Worm (Caenorhabditis elegans) whole organism, late embryonic: ENCODE results near the gene Y116A8C.465.

Experiments
- C38D4.7 ChIP-seq: fragments of 200-800 bp; sonication (Bioruptor generic); optimal IDR thresholded peaks from 2 replicates; lab custom pipeline; 2018; ENCODE audit warnings: mild to moderate bottlenecking, missing genetic modification characterization, moderate library complexity, missing compliant biosample characterization
- F13H6.1 ChIP-seq: sonication (generic microtip); optimal IDR thresholded peaks from 2 replicates; lab custom pipeline; 2016; ENCODE audit warnings: missing genetic modification characterization, missing compliant biosample characterization
- K02D7.2 ChIP-seq: sonication (generic microtip); optimal IDR thresholded peaks from 2 replicates; lab custom pipeline; 2017; ENCODE audit warnings: mild to moderate bottlenecking, missing genetic modification characterization, missing compliant biosample characterization
- K09A11.1 ChIP-seq: sonication (generic microtip); optimal IDR thresholded peaks from 2 replicates; lab custom pipeline; 2017; ENCODE audit warnings: antibody characterized with exemption, mild to moderate bottlenecking, missing genetic modification characterization, missing compliant biosample characterization; ENCODE audit not compliant: insufficient read depth
- T23F11.4 ChIP-seq: fragments of 200-800 bp; sonication (Bioruptor generic); optimal IDR thresholded peaks from 2 replicates; lab custom pipeline; 2018; ENCODE audit warnings: mild to moderate bottlenecking, missing genetic modification characterization, missing compliant biosample characterization
- Y22D7AL.16 ChIP-seq: sonication (generic microtip); optimal IDR thresholded peaks from 2 replicates; lab custom pipeline; 2016; ENCODE audit warnings: missing genetic modification characterization, missing compliant biosample characterization
- ahr-1 ChIP-seq: sonication (generic microtip); optimal IDR thresholded peaks from 2 replicates; lab custom pipeline; 2016; ENCODE audit warnings: missing genetic modification characterization, missing compliant biosample characterization
- ceh-14 ChIP-seq: sonication (generic microtip); optimal IDR thresholded peaks from 2 replicates; lab custom pipeline; 2016; ENCODE audit warnings: missing genotype, missing genetic modification characterization, missing compliant biosample characterization
- ceh-18 ChIP-seq: sonication (generic microtip); optimal IDR thresholded peaks from 2 replicates; lab custom pipeline; 2016; ENCODE audit warnings: missing genetic modification characterization, missing compliant biosample characterization
- ceh-2 ChIP-seq: sonication (generic microtip); optimal IDR thresholded peaks from 2 replicates; lab custom pipeline; 2016; ENCODE audit warnings: missing genotype, missing genetic modification characterization, missing compliant biosample characterization
- ceh-22 ChIP-seq: sonication (generic microtip); optimal IDR thresholded peaks from 2 replicates; lab custom pipeline; 2017; ENCODE audit warnings: missing biosample characterization, missing genetic modification characterization
- ceh-24 ChIP-seq: sonication (generic microtip); optimal IDR thresholded peaks from 2 replicates; lab custom pipeline; 2016; ENCODE audit warnings: mild to moderate bottlenecking, missing genetic modification characterization, missing compliant biosample characterization
- ceh-30 ChIP-seq: fragments of 150-350 bp; optimal IDR thresholded peaks from 2 replicates; lab custom pipeline; 2014; ENCODE audit warnings: missing biosample characterization, missing genetic modification characterization
- ceh-31 ChIP-seq: sonication (generic microtip); optimal IDR thresholded peaks from 2 replicates; lab custom pipeline; 2016; ENCODE audit warnings: missing genetic modification characterization, missing compliant biosample characterization
- ceh-34 ChIP-seq: sonication (generic microtip); optimal IDR thresholded peaks from 2 replicates; lab custom pipeline; 2016; ENCODE audit warnings: mild to moderate bottlenecking, missing genetic modification characterization, missing compliant biosample characterization
- ceh-6 ChIP-seq: fragments of 200-800 bp; sonication (Bioruptor generic); optimal IDR thresholded peaks from 2 replicates; lab custom pipeline; 2018; ENCODE audit warnings: mild to moderate bottlenecking, missing genetic modification characterization, missing compliant biosample characterization
- dve-1 ChIP-seq: sonication (generic microtip); optimal IDR thresholded peaks from 2 replicates; lab custom pipeline; 2017; ENCODE audit warnings: antibody characterized with exemption, mild to moderate bottlenecking, missing genetic modification characterization, missing compliant biosample characterization
- elt-2 ChIP-seq: sonication (generic microtip); optimal IDR thresholded peaks from 2 replicates; lab custom pipeline; 2016; ENCODE audit warnings: missing genetic modification reagents, missing genetic modification characterization, missing compliant biosample characterization
- elt-4 ChIP-seq: sonication (generic microtip); optimal IDR thresholded peaks from 2 replicates; lab custom pipeline; 2016; ENCODE audit warnings: missing genetic modification characterization, missing compliant biosample characterization
- ets-4 ChIP-seq: sonication (generic microtip); optimal IDR thresholded peaks from 2 replicates; lab custom pipeline; 2016; ENCODE audit warnings: missing genetic modification characterization, missing compliant biosample characterization
- fax-1 ChIP-seq: sonication (generic microtip); optimal IDR thresholded peaks from 2 replicates; lab custom pipeline; 2016; ENCODE audit warnings: missing genotype, missing genetic modification characterization, missing compliant biosample characterization
- fkh-10 ChIP-seq: fragments of 150-350 bp; optimal IDR thresholded peaks from 2 replicates; lab custom pipeline; 2014; ENCODE audit warnings: missing biosample characterization, missing genetic modification reagents, missing genetic modification characterization
- fkh-6 ChIP-seq: sonication (generic microtip); optimal IDR thresholded peaks from 2 replicates; lab custom pipeline; 2016; ENCODE audit warnings: missing genetic modification characterization, missing compliant biosample characterization
- hlh-13 ChIP-seq: fragments of 200-800 bp; sonication (Bioruptor generic); optimal IDR thresholded peaks from 2 replicates; lab custom pipeline; 2018; ENCODE audit warnings: mild to moderate bottlenecking, missing genetic modification characterization, missing compliant biosample characterization
- hlh-15 ChIP-seq: sonication (generic microtip); optimal IDR thresholded peaks from 2 replicates; lab custom pipeline; 2016; ENCODE audit warnings: missing genetic modification characterization, missing compliant biosample characterization
- hlh-30 ChIP-seq: sonication (generic microtip); optimal IDR thresholded peaks from 2 replicates; lab custom pipeline; 2017; ENCODE audit warnings: antibody characterized with exemption, missing genetic modification characterization, missing compliant biosample characterization; ENCODE audit not compliant: insufficient read depth
- hlh-8 ChIP-seq: sonication (generic microtip); optimal IDR thresholded peaks from 2 replicates; lab custom pipeline; 2016; ENCODE audit warnings: missing genotype, missing genetic modification characterization, missing compliant biosample characterization
- lim-6 ChIP-seq: sonication (generic microtip); optimal IDR thresholded peaks from 2 replicates; lab custom pipeline; 2016; ENCODE audit warnings: missing genetic modification characterization, missing compliant biosample characterization
- lin-11 ChIP-seq: fragments of 200-800 bp; sonication (Bioruptor generic); optimal IDR thresholded peaks from 2 replicates; lab custom pipeline; 2018; ENCODE audit warnings: mild to moderate bottlenecking, missing genetic modification characterization, missing compliant biosample characterization
- nfya-1 ChIP-seq: sonication (generic microtip); optimal IDR thresholded peaks from 2 replicates; lab custom pipeline; 2017; ENCODE audit warnings: missing genetic modification characterization, mild to moderate bottlenecking, missing compliant biosample characterization, antibody characterized with exemption, moderate library complexity
- nhr-232 ChIP-seq: sonication (generic microtip); optimal IDR thresholded peaks from 2 replicates; lab custom pipeline; 2016; ENCODE audit warnings: missing genetic modification characterization, missing compliant biosample characterization
- npax-4 ChIP-seq: sonication (generic microtip); optimal IDR thresholded peaks from 2 replicates; lab custom pipeline; 2016; ENCODE audit warnings: missing genetic modification characterization, missing compliant biosample characterization
- pag-3 ChIP-seq: sonication (generic microtip); optimal IDR thresholded peaks from 2 replicates; lab custom pipeline; 2016; ENCODE audit warnings: missing compliant biosample characterization, missing genetic modification characterization, borderline replicate concordance
- pat-9 ChIP-seq: fragments of 200-800 bp; sonication (Bioruptor generic); optimal IDR thresholded peaks from 2 replicates; lab custom pipeline; 2018; ENCODE audit warnings: mild to moderate bottlenecking, missing genetic modification characterization, moderate library complexity, missing compliant biosample characterization
- pha-4 ChIP-seq: fragments of 150-350 bp; optimal IDR thresholded peaks from 2 replicates; lab custom pipeline; 2018; ENCODE audit warnings: missing biosample characterization, missing genetic modification reagents, missing genetic modification characterization
- pqm-1 ChIP-seq: sonication (generic microtip); optimal IDR thresholded peaks from 2 replicates; lab custom pipeline; 2016; ENCODE audit warnings: missing genetic modification characterization, missing compliant biosample characterization
- ref-2 ChIP-seq: sonication (generic microtip); optimal IDR thresholded peaks from 2 replicates; lab custom pipeline; 2016; ENCODE audit warnings: missing genetic modification characterization, missing compliant biosample characterization
- rnt-1 ChIP-seq: sonication (generic microtip); optimal IDR thresholded peaks from 2 replicates; lab custom pipeline; 2016; ENCODE audit warnings: missing genetic modification characterization, missing compliant biosample characterization
- sdc-2 ChIP-seq: sonication (generic microtip); optimal IDR thresholded peaks from 2 replicates; lab custom pipeline; 2016; ENCODE audit warnings: missing genotype, missing genetic modification characterization, missing compliant biosample characterization
- syd-9 ChIP-seq: sonication (generic microtip); optimal IDR thresholded peaks from 2 replicates; lab custom pipeline; 2016; ENCODE audit warnings: mild to moderate bottlenecking, missing genetic modification characterization, moderate library complexity, missing compliant biosample characterization
- tbx-2 ChIP-seq: sonication (generic microtip); optimal IDR thresholded peaks from 2 replicates; lab custom pipeline; 2016; ENCODE audit warnings: missing genetic modification characterization, missing compliant biosample characterization
- tbx-7 ChIP-seq: sonication (generic microtip); optimal IDR thresholded peaks from 2 replicates; lab custom pipeline; 2016; ENCODE audit warnings: missing genotype, missing genetic modification characterization, missing compliant biosample characterization
- ttx-3 ChIP-seq: sonication (generic microtip); optimal IDR thresholded peaks from 2 replicates; lab custom pipeline; 2016; ENCODE audit warnings: missing genetic modification reagents, missing genetic modification characterization, missing compliant biosample characterization
- unc-3 ChIP-seq, 2 experiments: fragments of 200-800 bp in 1 of 2; sonication (Bioruptor generic) in 1 of 2; sonication (generic microtip) in 1 of 2; conservative IDR thresholded peaks in 1 of 2; optimal IDR thresholded peaks in 1 of 2; 2 replicates each; pipeline versions ENCODE4 v1.3.6 to Lab custom; 2016 to 2022; ENCODE audit warnings: missing compliant biosample characterization in 2 of 2, missing genetic modification characterization in 2 of 2, missing genetic modification reagents in 1 of 2
- unc-42 ChIP-seq: sonication (generic microtip); optimal IDR thresholded peaks from 2 replicates; lab custom pipeline; 2016; ENCODE audit warnings: missing genotype, missing genetic modification characterization, missing compliant biosample characterization
- unc-55 ChIP-seq: sonication (generic microtip); optimal IDR thresholded peaks from 2 replicates; lab custom pipeline; 2017; ENCODE audit warnings: missing biosample characterization, missing genetic modification reagents, missing genetic modification characterization
- zip-5 ChIP-seq: sonication (generic microtip); optimal IDR thresholded peaks from 2 replicates; lab custom pipeline; 2016; ENCODE audit warnings: missing genetic modification characterization, missing compliant biosample characterization

Y116A8C.465 gene

DNA sequence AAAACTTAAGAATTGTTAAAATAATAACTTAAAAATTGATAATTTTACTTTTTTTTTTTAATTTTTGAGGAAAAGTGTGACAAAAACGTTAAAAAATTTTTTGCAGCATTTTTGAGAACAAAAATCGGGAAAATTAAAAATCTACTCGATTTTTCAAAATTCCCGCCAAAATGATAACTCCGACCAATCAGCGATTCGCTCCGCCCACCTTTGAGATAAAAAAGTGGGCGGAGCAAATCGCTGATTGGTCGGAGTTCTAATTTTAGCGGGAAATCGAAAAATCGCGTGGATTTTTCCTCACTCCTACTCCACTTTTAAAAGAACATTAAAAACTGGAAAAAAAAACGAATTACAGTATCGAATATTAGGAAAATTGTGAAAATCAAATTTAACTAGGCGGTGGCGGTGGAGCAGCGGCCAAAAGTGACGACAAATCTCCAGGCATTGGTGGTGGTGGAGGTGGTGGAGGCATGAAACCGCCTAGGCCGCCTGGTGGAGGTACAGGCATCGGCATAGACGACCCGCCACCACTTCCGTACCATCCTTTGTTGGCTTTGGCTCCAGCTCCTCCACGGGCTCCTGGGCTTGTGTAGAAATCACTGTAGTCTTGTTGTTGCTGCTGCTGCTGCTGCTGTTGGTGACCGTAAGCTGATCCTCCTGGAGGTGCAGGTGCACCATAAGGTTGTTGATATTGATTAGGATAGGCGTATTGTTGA is 39.3 kb downstream of the Y116A8C.465 start:
- TF ChIP-seq nfya-1 (tag; lab: Kevin White, UChicago) = peak; percentile 94
- no peak for TF ChIP-seq unc-55

DNA sequence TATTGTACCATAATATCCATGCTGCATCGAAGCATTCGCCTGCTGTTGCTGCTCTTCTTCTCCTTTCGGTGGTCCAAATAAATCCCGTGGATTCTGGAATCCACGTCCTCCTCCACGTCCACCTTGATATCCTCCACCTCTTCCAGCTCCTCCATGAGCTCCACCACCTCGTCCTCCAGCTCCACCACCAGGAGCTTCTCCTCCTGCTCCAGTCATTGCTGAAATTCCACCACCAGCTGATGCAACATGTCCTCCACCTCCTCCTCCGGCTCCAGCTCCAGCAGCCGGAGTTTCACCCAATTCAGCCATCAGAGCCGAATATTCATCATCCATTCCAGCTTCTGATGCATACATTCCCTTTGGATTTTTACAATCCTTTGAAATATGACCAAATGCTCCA is 40.5 kb downstream of the Y116A8C.465 start:
- no peak for TF ChIP-seq syd-9
- TF ChIP-seq pat-9 (tag; lab: Kevin White, UChicago) = no peak
- no peak for TF ChIP-seq unc-3 (GFP tag; conservative IDR thresholded peaks at IDR 0.05; lab: Robert Waterston, UW)
- TF ChIP-seq unc-3 (tag; optimal IDR thresholded peaks at IDR 0.05; lab: Kevin White, UChicago) = no peak
- TF ChIP-seq ceh-18 (tag; lab: Kevin White, UChicago) = no peak
- TF ChIP-seq fkh-10 (GFP tag; lab: Kevin White, UChicago) = no peak
- no peak for TF ChIP-seq unc-42 (tag; lab: Kevin White, UChicago)
- TF ChIP-seq ceh-24 = no peak
- no peak for TF ChIP-seq K09A11.1 (tag; lab: Kevin White, UChicago)
- no peak for TF ChIP-seq pha-4
- TF ChIP-seq ceh-14 (tag; lab: Kevin White, UChicago) = no peak
- no peak for TF ChIP-seq dve-1 (tag; lab: Kevin White, UChicago)
- TF ChIP-seq fax-1 (tag; lab: Kevin White, UChicago) = no peak
- TF ChIP-seq hlh-30 (tag; lab: Kevin White, UChicago) = no peak
- no peak for TF ChIP-seq npax-4
- TF ChIP-seq ttx-3 (tag; lab: Kevin White, UChicago) = no peak
- TF ChIP-seq K02D7.2 = no peak

ce11 chrIV:17108200-17108599 is 43.2 kb downstream of the Y116A8C.465 start:
- no peak for TF ChIP-seq hlh-13 (GFP tag; lab: Kevin White, UChicago)
- TF ChIP-seq T23F11.4 (GFP tag; lab: Kevin White, UChicago) = no peak
- no peak for TF ChIP-seq nfya-1 (tag; lab: Kevin White, UChicago)
- TF ChIP-seq ref-2 = peak; percentile 52
- TF ChIP-seq fkh-6 (tag; lab: Kevin White, UChicago) = no peak
- TF ChIP-seq ets-4 = peak; percentile 46
- TF ChIP-seq pha-4 = no peak
- no peak for TF ChIP-seq npax-4
- no peak for TF ChIP-seq unc-55
- no peak for TF ChIP-seq Y22D7AL.16
- peak; percentile 94 for TF ChIP-seq tbx-2
- TF ChIP-seq hlh-8 = peak; percentile 56
- no peak for TF ChIP-seq nhr-232 (tag; lab: Kevin White, UChicago)
- peak; percentile 18 for TF ChIP-seq F13H6.1 (tag; lab: Kevin White, UChicago)
- no peak for TF ChIP-seq pqm-1
- TF ChIP-seq rnt-1 = peak; percentile 54
- TF ChIP-seq pag-3 (tag; lab: Kevin White, UChicago) = no peak
- TF ChIP-seq ceh-30 (tag; lab: Kevin White, UChicago) = no peak
- TF ChIP-seq lin-11 (tag; lab: Kevin White, UChicago) = no peak
- TF ChIP-seq ceh-31 (tag; lab: Kevin White, UChicago) = peak; percentile 76
- peak; percentile 75 for TF ChIP-seq tbx-7 (tag; lab: Kevin White, UChicago)
- peak; percentile 57 for TF ChIP-seq ahr-1
- peak; percentile 71 for TF ChIP-seq ceh-2 (tag; lab: Kevin White, UChicago)
- TF ChIP-seq K09A11.1 (tag; lab: Kevin White, UChicago) = no peak
- peak; percentile 80 for TF ChIP-seq zip-5 (tag; lab: Kevin White, UChicago)
- TF ChIP-seq ceh-18 (tag; lab: Kevin White, UChicago) = no peak
- TF ChIP-seq unc-3 (GFP tag; conservative IDR thresholded peaks at IDR 0.05; lab: Robert Waterston, UW) = no peak
- TF ChIP-seq unc-3 (tag; optimal IDR thresholded peaks at IDR 0.05; lab: Kevin White, UChicago) = no peak
- no peak for TF ChIP-seq C38D4.7
- TF ChIP-seq lim-6 (tag; lab: Kevin White, UChicago) = peak; percentile 28
- no peak for TF ChIP-seq ceh-22
- no peak for TF ChIP-seq ttx-3 (tag; lab: Kevin White, UChicago)
- TF ChIP-seq elt-2 (tag; lab: Kevin White, UChicago) = peak; percentile 52
- no peak for TF ChIP-seq sdc-2 (tag; lab: Kevin White, UChicago)
- TF ChIP-seq syd-9 = no peak
- TF ChIP-seq hlh-15 (tag; lab: Kevin White, UChicago) = no peak
- TF ChIP-seq ceh-34 = no peak
- TF ChIP-seq elt-4 (tag; lab: Kevin White, UChicago) = no peak
- TF ChIP-seq ceh-6 (GFP tag; lab: Kevin White, UChicago) = no peak
